Worm (Caenorhabditis elegans): ENCODE data around the gene ZK1127.3.

Gene ZK1127.3

ce11 chrII:7098578-7098977 lies 43.5 kb downstream of the ZK1127.3 start, which contains the start of gene mct-5:
Gene mct-5, minus strand, starts transcription at chrII:7098593.
- TF ChIP-seq ceh-31 (tag; optimal IDR thresholded peaks at IDR 0.05) (no peak), ceh-14 (tag; optimal IDR thresholded peaks at IDR 0.05) (no peak), ceh-18 (tag; optimal IDR thresholded peaks at IDR 0.05) (no peak), pha-4 (tag; optimal IDR thresholded peaks at IDR 0.05) (no peak), pha-2 (tag; optimal IDR thresholded peaks at IDR 0.05) (no peak), tbx-7 (tag; optimal IDR thresholded peaks at IDR 0.05) (no peak), fax-1 (tag; optimal IDR thresholded peaks at IDR 0.05) (no peak), pat-9 (tag; optimal IDR thresholded peaks at IDR 0.05) (no peak), K09A11.1 (tag; optimal IDR thresholded peaks at IDR 0.05; ENCODE audit: insufficient read depth) (no peak), nhr-232 (tag; optimal IDR thresholded peaks at IDR 0.05) (no peak), elt-2 (tag; optimal IDR thresholded peaks at IDR 0.05) (no peak)

ce11 chrII:7099231-7099630 lies 44.1 kb downstream of the ZK1127.3 start:
- no peak for TF ChIP-seq nhr-232 (tag; optimal IDR thresholded peaks at IDR 0.05)
- no peak for TF ChIP-seq C38D4.7 (GFP tag; optimal IDR thresholded peaks at IDR 0.05)
- TF ChIP-seq sox-4 (tag; optimal IDR thresholded peaks at IDR 0.05) = no peak
- no peak for TF ChIP-seq pha-4 (tag; optimal IDR thresholded peaks at IDR 0.05)
- TF ChIP-seq hlh-6 (tag; optimal IDR thresholded peaks at IDR 0.05) = no peak
- no peak for TF ChIP-seq hlh-15 (tag; optimal IDR thresholded peaks at IDR 0.05)
- TF ChIP-seq che-1 (tag; optimal IDR thresholded peaks at IDR 0.05) = no peak
- no peak for TF ChIP-seq nhr-11 (tag; optimal IDR thresholded peaks at IDR 0.05)
- TF ChIP-seq nfya-1 (tag; optimal IDR thresholded peaks at IDR 0.05) = no peak
- no peak for TF ChIP-seq hlh-30 (tag; optimal IDR thresholded peaks at IDR 0.05; ENCODE audit: insufficient read depth)
- no peak for TF ChIP-seq elt-2 (tag; optimal IDR thresholded peaks at IDR 0.05)
- no peak for TF ChIP-seq ceh-45 (GFP tag; IDR thresholded peaks at IDR 0.05)
- no peak for TF ChIP-seq gmeb-2 (tag; optimal IDR thresholded peaks at IDR 0.05)

- TF ChIP-seq ref-2 (tag; optimal IDR thresholded peaks at IDR 0.05) = no peak
- TF ChIP-seq fax-1 (tag; optimal IDR thresholded peaks at IDR 0.05) = no peak
- no peak for TF ChIP-seq ceh-9 (tag; optimal IDR thresholded peaks at IDR 0.05)
- no peak for TF ChIP-seq sox-2 (GFP tag; IDR thresholded peaks at IDR 0.05)
These were observed 45.8 kb downstream of the ZK1127.3 start, which contains the start of gene mmaa-1 for ce11 chrII:7100838-7101237. Gene mmaa-1, minus strand, starts transcription at chrII:7101165.

- TF ChIP-seq nhr-232 (tag; optimal IDR thresholded peaks at IDR 0.05) (no peak), dmd-4 (tag; optimal IDR thresholded peaks at IDR 0.05; ENCODE audit: borderline replicate concordance) (no peak), nhr-11 (tag; optimal IDR thresholded peaks at IDR 0.05) (no peak), fax-1 (tag; optimal IDR thresholded peaks at IDR 0.05) (no peak), ceh-19 (GFP tag; optimal IDR thresholded peaks at IDR 0.05) (no peak), ahr-1 (tag; optimal IDR thresholded peaks at IDR 0.05) (no peak), ceh-6 (GFP tag; optimal IDR thresholded peaks at IDR 0.05) (no peak), F13H6.1 (tag; optimal IDR thresholded peaks at IDR 0.05) (no peak), syd-9 (tag; optimal IDR thresholded peaks at IDR 0.05) (no peak), ceh-34 (tag; optimal IDR thresholded peaks at IDR 0.05) (no peak), sox-2 (GFP tag; IDR thresholded peaks at IDR 0.05) (no peak)
These were observed 47.2 kb downstream of the ZK1127.3 start for ce11 chrII:7102288-7102687.

ce11 chrII:7103111-7103510 lies 48.0 kb downstream of the ZK1127.3 start:
- TF ChIP-seq ceh-19 (GFP tag; optimal IDR thresholded peaks at IDR 0.05) (no peak), pha-2 (tag; optimal IDR thresholded peaks at IDR 0.05) (no peak), ama-1 (optimal IDR thresholded peaks at IDR 0.05) (no peak), ceh-2 (tag; optimal IDR thresholded peaks at IDR 0.05) (no peak), tbx-2 (tag; optimal IDR thresholded peaks at IDR 0.05) (no peak), unc-42 (tag; optimal IDR thresholded peaks at IDR 0.05) (no peak), elt-2 (tag; optimal IDR thresholded peaks at IDR 0.05) (no peak), hlh-6 (tag; optimal IDR thresholded peaks at IDR 0.05) (no peak), pros-1 (tag; optimal IDR thresholded peaks at IDR 0.05) (no peak), pat-9 (tag; optimal IDR thresholded peaks at IDR 0.05) (no peak), Y22D7AL.16 (tag; optimal IDR thresholded peaks at IDR 0.05) (no peak), ztf-16 (tag; optimal IDR thresholded peaks at IDR 0.05) (no peak), npax-4 (tag; optimal IDR thresholded peaks at IDR 0.05) (no peak), unc-86 (tag; optimal IDR thresholded peaks at IDR 0.05) (no peak), gmeb-2 (tag; optimal IDR thresholded peaks at IDR 0.05) (no peak), odd-2 (tag; optimal IDR thresholded peaks at IDR 0.05) (no peak), ceh-45 (GFP tag; IDR thresholded peaks at IDR 0.05) (no peak)

Measured in whole organism, late embryonic.